Worm (Caenorhabditis elegans) whole organism, L3 larva: ENCODE data around the gene ttr-18.

Source experiments
- ZK546.5 ChIP-seq: sonication (generic microtip); optimal IDR thresholded peaks from 2 replicates; lab custom pipeline; 2017; ENCODE audit warnings: missing biosample characterization, missing genetic modification characterization
- elt-1 ChIP-seq: fragments of 150-350 bp; optimal IDR thresholded peaks from 2 replicates; lab custom pipeline; 2014; ENCODE audit warnings: missing biosample characterization, missing genetic modification characterization
- elt-2 ChIP-seq: sonication (generic microtip); optimal IDR thresholded peaks from 2 replicates; lab custom pipeline; 2016; ENCODE audit warnings: missing genetic modification reagents, mild to moderate bottlenecking, missing genetic modification characterization, missing compliant biosample characterization
- elt-3 ChIP-seq, 3 experiments: fragments of 150-350 bp in 1 of 3; sonication (generic microtip) in 2 of 3; optimal IDR thresholded peaks; 2 replicates in 2 of 3; 4 replicates in 1 of 3; lab custom pipeline; 2014 to 2017; ENCODE audit warnings: missing biosample characterization in 3 of 3, missing genetic modification characterization in 3 of 3
- eor-1 ChIP-seq, 2 experiments: fragments of 150-350 bp; optimal IDR thresholded peaks; 2 replicates each; lab custom pipeline; 2014 to 2018; ENCODE audit warnings: missing biosample characterization in 2 of 2, missing genetic modification characterization in 2 of 2
- fos-1 ChIP-seq: fragments of 150-350 bp; optimal IDR thresholded peaks from 2 replicates; lab custom pipeline; 2014; ENCODE audit warnings: missing biosample characterization, missing genetic modification characterization
- mml-1 ChIP-seq: fragments of 150-350 bp; sonication (generic microtip); optimal IDR thresholded peaks from 3 replicates; lab custom pipeline; 2014; ENCODE audit warnings: missing biosample characterization, missing genetic modification characterization
- nfya-1 ChIP-seq: sonication (generic microtip); optimal IDR thresholded peaks from 2 replicates; lab custom pipeline; 2017; ENCODE audit warnings: missing genetic modification characterization, mild to moderate bottlenecking, missing compliant biosample characterization, antibody characterized with exemption, moderate library complexity; ENCODE audit not compliant: insufficient read depth
- nhr-23 ChIP-seq: fragments of 150-350 bp; optimal IDR thresholded peaks from 2 replicates; lab custom pipeline; 2014; ENCODE audit warnings: missing biosample characterization, missing genetic modification reagents, missing genetic modification characterization
- pqm-1 ChIP-seq: fragments of 150-350 bp; optimal IDR thresholded peaks from 2 replicates; lab custom pipeline; 2017; ENCODE audit warnings: missing biosample characterization, missing genetic modification characterization, inconsistent platforms

The ttr-18 gene

ce11 chrII:11440265-11440664 lies 46.3 kb downstream of the ttr-18 start, which contains the start of gene VW02B12L.2 (continued):
- TF ChIP-seq ZK546.5 (no peak), fos-1 (no peak), nfya-1 (peak; percentile 37), nhr-23 (tag; lab: Kevin White, UChicago) (peak; percentile 51), elt-1 (tag; lab: Kevin White, UChicago) (no peak), elt-3 (tag; optimal IDR thresholded peaks at IDR 0.05; lab: Kevin White, UChicago) (no peak), eor-1 (tag; optimal IDR thresholded peaks at IDR 0.05; lab: Kevin White, UChicago) (no peak)

DNA sequence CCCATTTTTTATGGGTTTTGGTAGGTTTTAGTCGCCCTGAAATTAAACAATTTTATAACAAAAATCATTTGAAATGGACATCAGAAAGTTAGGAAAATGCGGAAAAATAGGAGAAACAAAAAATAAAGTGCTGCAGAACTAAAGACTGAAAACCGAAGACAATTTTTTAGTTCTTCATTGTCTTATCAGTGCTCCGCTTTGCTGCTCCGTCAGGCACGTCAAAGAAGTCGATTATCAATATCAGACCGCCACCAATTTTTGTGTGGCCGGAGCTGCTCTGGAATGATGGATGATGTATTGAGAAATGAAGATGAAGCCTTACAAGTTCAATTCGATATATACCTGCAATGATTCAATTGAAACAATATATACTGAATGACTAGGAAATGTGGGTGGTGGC lies 48.1 kb downstream of the ttr-18 start, which contains the start of gene vha-6:
vha-6 (minus strand) TSS at position 36 of the 400 bp plus-strand sequence.
- no peak for TF ChIP-seq mml-1
- peak; percentile 69 for TF ChIP-seq pqm-1 (tag; lab: Kevin White, UChicago)
- TF ChIP-seq elt-2 = peak; percentile 83
